Worm (Caenorhabditis elegans): Measurements from ENCODE around the gene F09E5.11.
A peak's percentile ranks its signal among the peaks of the same experiment; 100 is the strongest.

- TF ChIP-seq tab-1 (GFP tag; IDR thresholded peaks at IDR 0.05) (no peak), flt-1 (GFP tag; IDR thresholded peaks at IDR 0.05) (0 out of 2 replicates have a peak, but pooled peaks have one; percentile 8), klf-2 (GFP tag; conservative IDR thresholded peaks at IDR 0.05) (no peak)
Observed at ce11 chrII:5336035-5336376, 22.0 kb downstream of the F09E5.11 start.
